Fruit fly (Drosophila melanogaster) whole organism: ENCODE measurements around the gene CG13692.

ENCODE experiments used
- CG8478 ChIP-seq: fragments of >200 bp; optimal IDR thresholded peaks from 2 replicates; lab custom pipeline; 2018; ENCODE audit warnings: inconsistent platforms
- Dll ChIP-seq: fragments of >200 bp; optimal IDR thresholded peaks from 2 replicates; lab custom pipeline; 2017
- pan ChIP-seq: fragments of >200 bp; optimal IDR thresholded peaks from 2 replicates; lab custom pipeline; 2017
- psq ChIP-seq: fragments of >200 bp; optimal IDR thresholded peaks from 2 replicates; lab custom pipeline; 2017
- usp ChIP-seq: fragments of >200 bp; optimal IDR thresholded peaks from 2 replicates; lab custom pipeline; 2017; ENCODE audit warnings: missing biosample characterization, missing genetic modification characterization, mixed read lengths

DNA sequence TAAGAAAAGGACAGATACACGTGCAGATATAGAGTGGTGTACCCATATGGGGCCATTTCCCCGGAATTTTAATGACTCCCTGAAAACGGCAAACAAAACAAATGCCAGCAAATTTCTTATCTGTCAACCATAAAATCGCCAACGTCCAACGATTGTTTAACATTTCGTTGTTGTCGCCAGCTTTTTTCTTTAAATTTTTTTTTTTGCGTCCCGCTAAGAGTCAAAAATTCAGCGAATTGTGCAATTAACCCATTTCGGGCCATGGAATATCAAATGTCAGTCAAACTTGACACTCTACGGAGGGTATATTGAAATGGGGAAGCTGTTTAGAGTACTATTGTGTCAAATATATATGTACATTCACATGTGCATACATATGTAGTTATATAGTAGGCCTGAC lies 10.5 kb downstream of the CG13692 start:
- TF ChIP-seq pan (lab: Kevin White, UChicago) (no peak), CG8478 (lab: Kevin White, UChicago) (no peak), psq (lab: Kevin White, UChicago) (no peak), usp (GFP tag; lab: Kevin White, UChicago) (no peak), Dll (lab: Kevin White, UChicago) (no peak)
